Worm (Caenorhabditis elegans): ENCODE measurements around the gene F13H8.12.

ce11 chrII:6303209-6303740, 41.0 kb downstream of the F13H8.12 start, which contains the start of gene C29F5.1:
- TF ChIP-seq klf-2 (GFP tag; conservative IDR thresholded peaks at IDR 0.05): no peak
- TF ChIP-seq med-1 (GFP tag; optimal IDR thresholded peaks at IDR 0.05; ENCODE audit: insufficient read depth): no peak
